Fruit fly (Drosophila melanogaster) whole organism, embryonic: Measurements from ENCODE around the gene CG13137.

Experiments
- Awh ChIP-seq: fragments of 200-800 bp; sonication (Bioruptor generic); IDR thresholded peaks from 2 replicates; pipeline ENCODE4, ENCODE4 v1.3.6; 2022; ENCODE audit warnings: missing biosample characterization, missing genetic modification characterization
- CG10267 ChIP-seq: fragments of 200-800 bp; sonication (Bioruptor generic); optimal IDR thresholded peaks from 2 replicates; lab custom pipeline; 2018; ENCODE audit warnings: missing biosample characterization, mild to moderate bottlenecking, missing genetic modification characterization, moderate library complexity
- CG10462 ChIP-seq: fragments of 200-800 bp; sonication (Bioruptor generic); optimal IDR thresholded peaks from 2 replicates; lab custom pipeline; 2016; ENCODE audit warnings: missing biosample characterization, missing genetic modification characterization
- CG10565 ChIP-seq: fragments of 200-800 bp; sonication (Bioruptor generic); optimal IDR thresholded peaks from 3 replicates; lab custom pipeline; 2016; ENCODE audit warnings: missing biosample characterization, mild to moderate bottlenecking, missing genetic modification characterization
- CG10959 ChIP-seq: fragments of 200-800 bp; sonication (Bioruptor generic); IDR thresholded peaks from 2 replicates; pipeline ENCODE4 v1.3.6; 2022; ENCODE audit warnings: missing biosample characterization, missing genetic modification characterization
- CG12071 ChIP-seq: fragments of 200-800 bp; sonication (Bioruptor generic); optimal IDR thresholded peaks from 3 replicates; lab custom pipeline; 2018; ENCODE audit warnings: missing biosample characterization, mild to moderate bottlenecking, missing genetic modification characterization
- CG12219 ChIP-seq: fragments of 200-800 bp; sonication (Bioruptor generic); optimal IDR thresholded peaks from 3 replicates; lab custom pipeline; 2018; ENCODE audit warnings: missing biosample characterization, mild to moderate bottlenecking, missing genetic modification characterization
- CG12236 ChIP-seq: fragments of 200-800 bp; sonication (Bioruptor generic); optimal IDR thresholded peaks from 2 replicates; lab custom pipeline; 2016; ENCODE audit warnings: missing biosample characterization, missing genetic modification characterization
- CG12744 ChIP-seq: fragments of 200-800 bp; sonication (Bioruptor generic); optimal IDR thresholded peaks from 2 replicates; lab custom pipeline; 2016; ENCODE audit warnings: missing biosample characterization, missing genetic modification characterization
- CG16779 ChIP-seq: fragments of 200-800 bp; sonication (Bioruptor generic); IDR thresholded peaks from 2 replicates; pipeline ENCODE4 v1.3.6; 2022; ENCODE audit warnings: missing biosample characterization, missing genetic modification characterization
- CG16863 ChIP-seq: fragments of 200-800 bp; sonication (Bioruptor generic); optimal IDR thresholded peaks from 3 replicates; lab custom pipeline; 2016; ENCODE audit warnings: missing biosample characterization, missing genetic modification characterization
- CG17568 ChIP-seq: fragments of 200-800 bp; sonication (Bioruptor generic); optimal IDR thresholded peaks from 2 replicates; lab custom pipeline; 2018; ENCODE audit warnings: missing biosample characterization, mild to moderate bottlenecking, missing genetic modification characterization, moderate library complexity
- CG1792 ChIP-seq: fragments of 200-800 bp; sonication (Bioruptor generic); optimal IDR thresholded peaks from 2 replicates; lab custom pipeline; 2016; ENCODE audit warnings: missing biosample characterization, missing genetic modification characterization
- CG34224 ChIP-seq: fragments of 200-800 bp; sonication (Bioruptor generic); IDR thresholded peaks from 3 replicates; pipeline ENCODE4 v1.3.6; 2022; ENCODE audit warnings: missing biosample characterization, missing genetic modification characterization; ENCODE audit not compliant: partially characterized antibody
- CG43689 ChIP-seq: fragments of 200-800 bp; sonication (Bioruptor generic); IDR thresholded peaks from 2 replicates; pipeline ENCODE4 v1.3.6; 2022; ENCODE audit warnings: missing biosample characterization, missing genetic modification characterization
- CG4404 ChIP-seq: fragments of 200-800 bp; sonication (Bioruptor generic); IDR thresholded peaks from 2 replicates; pipeline ENCODE4 v1.3.6; 2022; ENCODE audit warnings: missing biosample characterization, missing genetic modification characterization
- CG4707 ChIP-seq: fragments of 200-800 bp; sonication (Bioruptor generic); optimal IDR thresholded peaks from 2 replicates; lab custom pipeline; 2018; ENCODE audit warnings: missing biosample characterization, mild to moderate bottlenecking, missing genetic modification characterization, moderate library complexity
- CG8290 ChIP-seq, 3 experiments: fragments of 200-800 bp; sonication (Bioruptor generic); optimal IDR thresholded peaks; 2 replicates each; lab custom pipeline; 2016 to 2019; ENCODE audit warnings: missing biosample characterization in 3 of 3, missing genetic modification characterization in 3 of 3, mild to moderate bottlenecking in 2 of 3, moderate library complexity in 1 of 3
- Chrac-16 ChIP-seq: fragments of 200-800 bp; sonication (Bioruptor generic); optimal IDR thresholded peaks from 3 replicates; lab custom pipeline; 2016; ENCODE audit warnings: missing biosample characterization, missing genetic modification characterization
- CkIIα-i1 ChIP-seq: fragments of 200-800 bp; sonication (Bioruptor generic); IDR thresholded peaks from 2 replicates; pipeline ENCODE4 v1.3.6; 2022; ENCODE audit warnings: missing biosample characterization, missing genetic modification characterization
- D19B ChIP-seq: fragments of 200-800 bp; sonication (Bioruptor generic); optimal IDR thresholded peaks from 2 replicates; lab custom pipeline; 2017; ENCODE audit warnings: missing biosample characterization, mild to moderate bottlenecking, missing genetic modification characterization
- Doc2 ChIP-seq: fragments of 200-800 bp; sonication (Bioruptor generic); IDR thresholded peaks from 2 replicates; pipeline ENCODE4 v1.3.6; 2022; ENCODE audit warnings: missing biosample characterization, missing genetic modification characterization
- Hey ChIP-seq: fragments of 200-800 bp; sonication (Bioruptor generic); optimal IDR thresholded peaks from 3 replicates; lab custom pipeline; 2018; ENCODE audit warnings: missing biosample characterization, mild to moderate bottlenecking, missing genetic modification characterization
- Hr51 ChIP-seq, 2 experiments: fragments of 200-800 bp; sonication (Bioruptor generic); optimal IDR thresholded peaks; 2 replicates in 1 of 2; 3 replicates in 1 of 2; lab custom pipeline; 2016 to 2018; ENCODE audit warnings: missing biosample characterization in 2 of 2, missing genetic modification characterization in 2 of 2, mild to moderate bottlenecking in 1 of 2, moderate library complexity in 1 of 2
- Jarid2 ChIP-seq: fragments of 200-800 bp; sonication (Bioruptor generic); optimal IDR thresholded peaks from 3 replicates; lab custom pipeline; 2017; ENCODE audit warnings: mild to moderate bottlenecking, missing biosample characterization, missing genetic modification reagents, missing genetic modification characterization
- Kr ChIP-seq: fragments of 200-800 bp; sonication (Bioruptor generic); optimal IDR thresholded peaks from 2 replicates; lab custom pipeline; 2017; ENCODE audit warnings: missing biosample characterization, mild to moderate bottlenecking, missing genetic modification characterization
- Max ChIP-seq: fragments of 200-800 bp; sonication (Bioruptor generic); optimal IDR thresholded peaks from 2 replicates; lab custom pipeline; 2016; ENCODE audit warnings: missing biosample characterization, mild to moderate bottlenecking, missing genetic modification characterization
- NC2β ChIP-seq: fragments of 200-800 bp; sonication (Bioruptor generic); optimal IDR thresholded peaks from 2 replicates; lab custom pipeline; 2016; ENCODE audit warnings: missing biosample characterization, missing genetic modification characterization
- Nf-YB ChIP-seq: fragments of 200-800 bp; sonication (Bioruptor generic); optimal IDR thresholded peaks from 3 replicates; lab custom pipeline; 2019; ENCODE audit warnings: missing biosample characterization, mild to moderate bottlenecking, missing genetic modification characterization, moderate library complexity
- Nf-YC ChIP-seq: fragments of 200-800 bp; optimal IDR thresholded peaks from 3 replicates; lab custom pipeline; 2019; ENCODE audit warnings: missing biosample characterization, mild to moderate bottlenecking, missing genetic modification characterization, moderate library complexity
- Sox100B ChIP-seq: fragments of 200-800 bp; sonication (Bioruptor generic); optimal IDR thresholded peaks from 3 replicates; lab custom pipeline; 2018; ENCODE audit warnings: missing biosample characterization, mild to moderate bottlenecking, missing genetic modification characterization
- caup ChIP-seq: fragments of 200-800 bp; sonication (Bioruptor generic); optimal IDR thresholded peaks from 3 replicates; lab custom pipeline; 2017; ENCODE audit warnings: missing biosample characterization, mild to moderate bottlenecking, missing genetic modification characterization, moderate library complexity; ENCODE audit not compliant: severe bottlenecking
- dan ChIP-seq: fragments of 200-800 bp; sonication (Bioruptor generic); IDR thresholded peaks from 2 replicates; pipeline ENCODE4 v1.3.6; 2022; ENCODE audit warnings: missing biosample characterization, missing genetic modification characterization
- ewg ChIP-seq: fragments of 200-800 bp; sonication (Bioruptor generic); optimal IDR thresholded peaks from 3 replicates; lab custom pipeline; 2017; ENCODE audit warnings: mild to moderate bottlenecking, missing biosample characterization, missing genetic modification reagents, missing genetic modification characterization
- gfzf ChIP-seq: fragments of 200-800 bp; sonication (Bioruptor generic); optimal IDR thresholded peaks from 2 replicates; lab custom pipeline; 2016; ENCODE audit warnings: missing biosample characterization, mild to moderate bottlenecking, missing genetic modification characterization, moderate library complexity
- kni ChIP-seq: fragments of 200-800 bp; sonication (Bioruptor generic); optimal IDR thresholded peaks from 3 replicates; lab custom pipeline; 2017; ENCODE audit warnings: mild to moderate bottlenecking, missing biosample characterization, missing genetic modification reagents, missing genetic modification characterization
- lilli ChIP-seq: fragments of 200-800 bp; sonication (Bioruptor generic); optimal IDR thresholded peaks from 3 replicates; lab custom pipeline; 2016; ENCODE audit warnings: missing biosample characterization, missing genetic modification characterization
- nom ChIP-seq: fragments of 200-800 bp; sonication (Bioruptor generic); optimal IDR thresholded peaks from 2 replicates; lab custom pipeline; 2017; ENCODE audit warnings: missing biosample characterization, missing genetic modification characterization, mild to moderate bottlenecking, moderate library complexity, missing genetic modification reagents
- pfk ChIP-seq: fragments of 200-800 bp; sonication (Bioruptor generic); optimal IDR thresholded peaks from 2 replicates; lab custom pipeline; 2018; ENCODE audit warnings: missing biosample characterization, mild to moderate bottlenecking, missing genetic modification characterization, moderate library complexity
- phol ChIP-seq: fragments of 200-800 bp; sonication (Bioruptor generic); optimal IDR thresholded peaks from 3 replicates; lab custom pipeline; 2018; ENCODE audit warnings: missing biosample characterization, mild to moderate bottlenecking, missing genetic modification characterization, moderate library complexity
- sens ChIP-seq: fragments of 200-800 bp; sonication (Bioruptor generic); peaks from one replicate; lab custom pipeline; 2016; ENCODE audit warnings: missing biosample characterization, missing genetic modification characterization
- sima ChIP-seq: fragments of 200-800 bp; sonication (Bioruptor generic); optimal IDR thresholded peaks from 2 replicates; lab custom pipeline; 2016; ENCODE audit warnings: missing biosample characterization, missing genetic modification characterization
- tll ChIP-seq, 2 experiments: fragments of 200-800 bp in 1 of 2; fragments of >200 bp in 1 of 2; sonication (Bioruptor generic) in 1 of 2; optimal IDR thresholded peaks; 2 replicates each; lab custom pipeline; 2017 to 2019; ENCODE audit warnings: missing biosample characterization in 2 of 2, missing genetic modification characterization in 2 of 2, mild to moderate bottlenecking in 1 of 2, moderate library complexity in 1 of 2
- toy ChIP-seq: fragments of 200-800 bp; sonication (Bioruptor generic); IDR thresholded peaks from 2 replicates; pipeline ENCODE4 v1.3.6; 2022; ENCODE audit warnings: missing biosample characterization, missing genetic modification characterization
- trem ChIP-seq: fragments of 200-800 bp; optimal IDR thresholded peaks from 3 replicates; lab custom pipeline; 2019; ENCODE audit warnings: missing biosample characterization, mild to moderate bottlenecking, missing genetic modification characterization, moderate library complexity
- unpg ChIP-seq: fragments of 200-800 bp; sonication (Bioruptor generic); optimal IDR thresholded peaks from 3 replicates; lab custom pipeline; 2018; ENCODE audit warnings: missing biosample characterization, mild to moderate bottlenecking, missing genetic modification characterization, moderate library complexity
- vnd ChIP-seq: fragments of 200-800 bp; sonication (Bioruptor generic); IDR thresholded peaks from 3 replicates; pipeline ENCODE4 v1.3.6; 2022; ENCODE audit warnings: missing biosample characterization, missing genetic modification characterization; ENCODE audit not compliant: partially characterized antibody
- wor ChIP-seq: fragments of 200-800 bp; sonication (Bioruptor generic); IDR thresholded peaks from 2 replicates; pipeline ENCODE4 v1.3.6; 2022; ENCODE audit warnings: missing biosample characterization, missing genetic modification characterization

The CG13137 gene

dm6 chr2L:10146723-10147475, 25.6 kb upstream of the CG13137 start (continued):
- TF ChIP-seq Jarid2 (GFP tag; lab: Kevin White, UChicago) (no peak), caup (GFP tag; lab: Kevin White, UChicago) (no peak), sens (peak; percentile 5), CG16779 (GFP tag; lab: Robert Waterston, UW) (no peak), CG10462 (no peak), CG10959 (GFP tag; lab: Robert Waterston, UW) (no peak), lilli (no peak), Nf-YB (peak; percentile 72), CG16863 (GFP tag; lab: Kevin White, UChicago) (no peak), Kr (GFP tag; lab: Kevin White, UChicago) (no peak), pfk (no peak), phol (tag; lab: Kevin White, UChicago) (no peak), toy (GFP tag; lab: Robert Waterston, UW) (no peak), Hey (tag; lab: Kevin White, UChicago) (peak; percentile 5), nom (GFP tag; lab: Kevin White, UChicago) (no peak), CG43689 (GFP tag; lab: Robert Waterston, UW) (no peak), dan (no peak), CG4707 (GFP tag; lab: Kevin White, UChicago) (no peak), Sox100B (GFP tag; lab: Kevin White, UChicago) (no peak), CG34224 (GFP tag; lab: Robert Waterston, UW) (no peak), tll (GFP tag; optimal IDR thresholded peaks at IDR 0.05; lab: Kevin White, UChicago) (no peak), NC2β (GFP tag; lab: Kevin White, UChicago) (no peak), Hr51 (GFP tag; optimal IDR thresholded peaks at IDR 0.05; lab: Kevin White, UChicago) (peak in 1 of 2 experiments; percentile 50), CG17568 (peak; percentile 23), Max (no peak), wor (GFP tag; lab: Robert Waterston, UW) (no peak), unpg (GFP tag; lab: Kevin White, UChicago) (peak; percentile 33), CG8290 (GFP tag; optimal IDR thresholded peaks at IDR 0.05; lab: Kevin White, UChicago) (no peak), CG8290 (tag; optimal IDR thresholded peaks at IDR 0.05; lab: Kevin White, UChicago) (peak in 1 of 2 experiments; percentile 31), Awh (GFP tag; lab: Robert Waterston, UW) (no peak), Chrac-16 (GFP tag; lab: Kevin White, UChicago) (no peak), CG12071 (GFP tag; lab: Kevin White, UChicago) (peak; percentile 51), CG12236 (no peak), kni (GFP tag; lab: Kevin White, UChicago) (no peak), ewg (GFP tag; lab: Kevin White, UChicago) (no peak), CG12744 (no peak), CG4404 (GFP tag; lab: Robert Waterston, UW) (no peak), vnd (GFP tag; lab: Robert Waterston, UW) (no peak), sima (GFP tag; lab: Kevin White, UChicago) (no peak), D19B (GFP tag; lab: Kevin White, UChicago) (no peak), CG12219 (GFP tag; lab: Kevin White, UChicago) (peak; percentile 12), Nf-YC (tag; lab: Kevin White, UChicago) (peak; percentile 69), CG10565 (GFP tag; lab: Kevin White, UChicago) (no peak), CkIIα-i1 (GFP tag; lab: Robert Waterston, UW) (no peak), CG1792 (GFP tag; lab: Kevin White, UChicago) (no peak), trem (tag; lab: Kevin White, UChicago) (no peak), CG10267 (tag; lab: Kevin White, UChicago) (no peak), Doc2 (GFP tag; lab: Robert Waterston, UW) (no peak), gfzf (GFP tag; lab: Kevin White, UChicago) (no peak)
